Fruit fly (Drosophila melanogaster): Measurements from ENCODE around the gene Ca-alpha1T.
A peak's percentile ranks its signal among the peaks of the same experiment; 100 is the strongest.

Gene Ca-alpha1T

dm6 chrX:6225472-6226049, 33.3 kb upstream of the Ca-alpha1T start, which contains the start of gene dtn (continued):
- TF ChIP-seq Rx (GFP tag; IDR thresholded peaks at IDR 0.05) = no peak
- TF ChIP-seq CG3995 (GFP tag; optimal IDR thresholded peaks at IDR 0.05) = no peak
- peak; percentile 86 for TF ChIP-seq trem (tag; optimal IDR thresholded peaks at IDR 0.05)
- no peak for TF ChIP-seq CG7963 (GFP tag; IDR thresholded peaks at IDR 0.05; ENCODE audit: partially characterized antibody)
- no peak for TF ChIP-seq Xrp1 (GFP tag; IDR thresholded peaks at IDR 0.05)
- TF ChIP-seq NFAT (GFP tag; IDR thresholded peaks at IDR 0.05) = no peak
- TF ChIP-seq CG3407 (GFP tag; optimal IDR thresholded peaks at IDR 0.05) = no peak
- TF ChIP-seq CG7928 (GFP tag; optimal IDR thresholded peaks at IDR 0.05) = no peak
- no peak for TF ChIP-seq Hr39 (optimal IDR thresholded peaks at IDR 0.05)
- no peak for TF ChIP-seq Dek (tag; optimal IDR thresholded peaks at IDR 0.05)
- 0 out of 2 replicates have a peak, but pooled peaks have one; percentile 30 for TF ChIP-seq Scr (GFP tag; IDR thresholded peaks at IDR 0.05; ENCODE audit: partially characterized antibody)
- TF ChIP-seq CG1024 (GFP tag; IDR thresholded peaks at IDR 0.05) = no peak
- peak; percentile 57 for TF ChIP-seq D (optimal IDR thresholded peaks at IDR 0.05)
- TF ChIP-seq D (GFP tag; optimal IDR thresholded peaks at IDR 0.05) = no peak
- TF ChIP-seq CG1647 (GFP tag; optimal IDR thresholded peaks at IDR 0.05) = no peak
- TF ChIP-seq Asciz (GFP tag; optimal IDR thresholded peaks at IDR 0.05) = no peak
- no peak for TF ChIP-seq Nf-YB (GFP tag; optimal IDR thresholded peaks at IDR 0.05)
- no peak for TF ChIP-seq CG10654 (GFP tag; optimal IDR thresholded peaks at IDR 0.05)
- TF ChIP-seq CG4328 (GFP tag; optimal IDR thresholded peaks at IDR 0.05) = no peak
- peak; percentile 50 for TF ChIP-seq Sin3A (optimal IDR thresholded peaks at IDR 0.05)
- no peak for TF ChIP-seq ci (GFP tag; IDR thresholded peaks at IDR 0.05)
- no peak for TF ChIP-seq CG31441 (GFP tag; IDR thresholded peaks at IDR 0.05)
- 0 out of 3 replicates have a peak, but pooled peaks have one; percentile 8 for TF ChIP-seq sr (GFP tag; IDR thresholded peaks at IDR 0.05)
- TF ChIP-seq CG15514 (GFP tag; optimal IDR thresholded peaks at IDR 0.05) = peak; percentile 30
- TF ChIP-seq Mes4 (GFP tag; optimal IDR thresholded peaks at IDR 0.05) = no peak
- TF ChIP-seq CG8281 (tag; optimal IDR thresholded peaks at IDR 0.05) = no peak
- no peak for TF ChIP-seq Dip3 (GFP tag; optimal IDR thresholded peaks at IDR 0.05)
- no peak for TF ChIP-seq cato (GFP tag; optimal IDR thresholded peaks at IDR 0.05; ENCODE audit: borderline replicate concordance)
- TF ChIP-seq mirr (GFP tag; optimal IDR thresholded peaks at IDR 0.05) = no peak
- no peak for TF ChIP-seq Nf-YA (GFP tag; IDR thresholded peaks at IDR 0.05)
- no peak for TF ChIP-seq CG18476 (GFP tag; optimal IDR thresholded peaks at IDR 0.05)
- no peak for TF ChIP-seq dysf (GFP tag; IDR thresholded peaks at IDR 0.05)
- no peak for TF ChIP-seq en (GFP tag; optimal IDR thresholded peaks at IDR 0.05)
- no peak for TF ChIP-seq ara (GFP tag; IDR thresholded peaks at IDR 0.05)
- TF ChIP-seq run (tag; optimal IDR thresholded peaks at IDR 0.05) = no peak
- TF ChIP-seq HmgZ (tag; optimal IDR thresholded peaks at IDR 0.05) = no peak
- TF ChIP-seq rib (GFP tag; IDR thresholded peaks at IDR 0.05) = no peak
- peak; percentile 3 for TF ChIP-seq CG10979 (tag; optimal IDR thresholded peaks at IDR 0.05)
- no peak for TF ChIP-seq Spps (tag; optimal IDR thresholded peaks at IDR 0.05)
- no peak for TF ChIP-seq CG6654 (GFP tag; optimal IDR thresholded peaks at IDR 0.05)
- no peak for TF ChIP-seq CG33557 (GFP tag; optimal IDR thresholded peaks at IDR 0.05)
- no peak for TF ChIP-seq CG18619 (GFP tag; optimal IDR thresholded peaks at IDR 0.05)
- no peak for TF ChIP-seq scrt (GFP tag; optimal IDR thresholded peaks at IDR 0.05)
- peak; percentile 79 to 95 for TF ChIP-seq insv (GFP tag; optimal IDR thresholded peaks at IDR 0.05)
- no peak for TF ChIP-seq Xbp1 (GFP tag; optimal IDR thresholded peaks at IDR 0.05)
- TF ChIP-seq CG18011 (GFP tag; optimal IDR thresholded peaks at IDR 0.05) = no peak
- no peak for TF ChIP-seq CG6272 (GFP tag; IDR thresholded peaks at IDR 0.05)
- no peak for TF ChIP-seq CG12155 (GFP tag; optimal IDR thresholded peaks at IDR 0.05)
- no peak for TF ChIP-seq dimm (GFP tag; IDR thresholded peaks at IDR 0.05)
- TF ChIP-seq danr (GFP tag; IDR thresholded peaks at IDR 0.05) = no peak
- 0 out of 2 replicates have a peak, but pooled peaks have one; percentile 24 for TF ChIP-seq sob (GFP tag; IDR thresholded peaks at IDR 0.05)
- no peak for TF ChIP-seq Atf-2 (GFP tag; optimal IDR thresholded peaks at IDR 0.05)

Measured in whole organism, embryonic.